Worm (Caenorhabditis elegans) whole organism, young adult: ENCODE results near the gene R07H5.16.
"Not testable (repeated sequence)": the region's sequence is repeated elsewhere in the genome, so short reads cannot be mapped to it uniquely, and the experiment has no call there.

ENCODE experiments used
- K12H6.12 ChIP-seq: fragments of 200-800 bp; sonication (Bioruptor generic); optimal IDR thresholded peaks from 2 replicates; lab custom pipeline; 2018; ENCODE audit warnings: mild to moderate bottlenecking, missing genetic modification characterization, missing compliant biosample characterization
- ama-1 ChIP-seq, 3 experiments: fragments of 150-350 bp in 1 of 3; sonication (generic microtip) in 2 of 3; optimal IDR thresholded peaks; 2 replicates each; lab custom pipeline; 2014 to 2018; ENCODE audit warnings: missing biosample characterization in 2 of 3, missing genetic modification characterization in 2 of 3, missing genetic modification reagents in 2 of 3
- aptf-2 ChIP-seq: fragments of 200-800 bp; sonication (Bioruptor generic); conservative IDR thresholded peaks from 2 replicates; pipeline ENCODE4 v1.3.6; 2022; ENCODE audit warnings: missing genetic modification reagents, missing genetic modification characterization, missing compliant biosample characterization
- snpc-3.4 ChIP-seq: sonication (generic microtip); optimal IDR thresholded peaks from 2 replicates; lab custom pipeline; 2017; ENCODE audit warnings: missing genetic modification characterization, mild to moderate bottlenecking, missing compliant biosample characterization, antibody characterized with exemption, moderate library complexity, missing genotype, missing genetic modification reagents
- unc-130 ChIP-seq: sonication (generic microtip); optimal IDR thresholded peaks from 2 replicates; lab custom pipeline; 2016; ENCODE audit warnings: missing genetic modification reagents, missing genetic modification characterization, missing compliant biosample characterization

DNA sequence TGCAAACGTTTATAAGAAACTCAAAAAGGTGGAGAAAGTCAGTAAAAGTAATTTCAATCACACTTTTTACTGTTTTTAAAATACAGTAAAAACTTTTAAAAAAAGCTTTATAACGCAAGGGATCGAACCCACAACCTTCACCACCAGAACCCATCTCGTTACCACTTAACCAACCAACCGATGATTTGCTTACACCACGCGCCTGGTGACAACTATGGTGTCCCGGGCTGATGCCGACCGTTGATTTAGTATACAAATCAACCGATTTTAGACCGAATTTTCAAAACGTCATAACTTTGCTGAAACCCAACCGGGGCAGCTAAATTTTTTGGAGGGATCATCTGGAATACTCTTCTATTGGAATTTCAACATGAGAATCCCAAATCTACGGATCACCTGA is 2.3 kb upstream of the R07H5.16 start:
- not testable (repeated sequence) for TF ChIP-seq K12H6.12; snpc-3.4 (tag; lab: Kevin White, UChicago); ama-1 (optimal IDR thresholded peaks at IDR 0.05; lab: Kevin White, UChicago); ama-1 (GFP tag; optimal IDR thresholded peaks at IDR 0.05; lab: Kevin White, UChicago); unc-130 (GFP tag; lab: Kevin White, UChicago); aptf-2
